Worm (Caenorhabditis elegans) whole organism, mixed stage, embryonic: ENCODE measurements around the gene ZK354.3.

Experiments used
- ces-1 ChIP-seq: fragments of 150-350 bp; optimal IDR thresholded peaks from 2 replicates; lab custom pipeline; 2014; ENCODE audit warnings: missing biosample characterization, missing genetic modification reagents, missing genetic modification characterization
- elt-3 ChIP-seq: fragments of 150-350 bp; optimal IDR thresholded peaks from 2 replicates; lab custom pipeline; 2014; ENCODE audit warnings: missing biosample characterization, missing genetic modification characterization
- flh-1 ChIP-seq: fragments of 200-800 bp; sonication (Bioruptor generic); optimal IDR thresholded peaks from 2 replicates; lab custom pipeline; 2018; ENCODE audit warnings: mild to moderate bottlenecking, missing genetic modification characterization, moderate library complexity, missing compliant biosample characterization
- lin-13 ChIP-seq: fragments of 150-350 bp; optimal IDR thresholded peaks from 2 replicates; lab custom pipeline; 2014; ENCODE audit warnings: missing biosample characterization, missing genetic modification characterization
- lsy-2 ChIP-seq: fragments of 150-350 bp; optimal IDR thresholded peaks from 2 replicates; lab custom pipeline; 2014; ENCODE audit warnings: missing biosample characterization, missing genetic modification characterization
- nhr-12 ChIP-seq: fragments of 150-350 bp; optimal IDR thresholded peaks from 2 replicates; lab custom pipeline; 2014; ENCODE audit warnings: missing biosample characterization, missing genetic modification characterization
- nhr-2 ChIP-seq: fragments of 150-350 bp; optimal IDR thresholded peaks from 2 replicates; lab custom pipeline; 2014; ENCODE audit warnings: missing biosample characterization, missing genetic modification characterization
- nhr-237 ChIP-seq: fragments of 150-350 bp; optimal IDR thresholded peaks from 2 replicates; lab custom pipeline; 2014; ENCODE audit warnings: missing biosample characterization, missing genetic modification characterization
- nhr-76 ChIP-seq: sonication (generic microtip); optimal IDR thresholded peaks from 2 replicates; lab custom pipeline; 2017; ENCODE audit warnings: missing biosample characterization, missing genetic modification characterization
- unc-39 ChIP-seq: fragments of 150-350 bp; optimal IDR thresholded peaks from 2 replicates; lab custom pipeline; 2014; ENCODE audit warnings: missing biosample characterization, missing genetic modification characterization
- unc-62 ChIP-seq: fragments of 150-350 bp; optimal IDR thresholded peaks from 2 replicates; lab custom pipeline; 2014; ENCODE audit warnings: missing biosample characterization, missing genetic modification reagents, missing genetic modification characterization
- zip-8 ChIP-seq: fragments of 150-350 bp; optimal IDR thresholded peaks from 2 replicates; lab custom pipeline; 2014; ENCODE audit warnings: missing biosample characterization, missing genetic modification characterization
- ztf-11 ChIP-seq: fragments of 150-350 bp; optimal IDR thresholded peaks from 2 replicates; lab custom pipeline; 2014; ENCODE audit warnings: missing biosample characterization, missing genetic modification characterization

DNA sequence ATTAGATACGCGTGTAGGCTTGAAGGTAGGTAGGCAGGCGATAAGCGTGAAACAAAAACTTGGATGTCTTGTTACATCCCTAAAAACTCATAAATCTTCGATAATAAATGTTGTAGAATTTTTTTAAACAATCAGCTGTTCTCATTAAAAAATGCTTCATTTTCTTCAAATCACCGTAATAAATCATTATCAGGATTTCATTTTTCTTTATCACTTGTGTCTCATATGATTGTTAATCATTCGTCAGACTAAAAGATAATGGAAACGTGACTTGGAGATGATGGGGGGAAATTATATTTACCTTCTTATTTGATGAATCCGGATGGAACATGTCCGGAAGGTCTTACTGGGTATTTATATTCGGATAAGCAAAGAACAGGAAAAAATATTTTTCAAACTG lies 23.6 kb downstream of the ZK354.3 start:
- TF ChIP-seq nhr-237 (tag; lab: Kevin White, UChicago) (no peak), nhr-76 (no peak), nhr-2 (tag; lab: Kevin White, UChicago) (no peak), unc-39 (tag; lab: Kevin White, UChicago) (no peak), lin-13 (tag; lab: Kevin White, UChicago) (no peak), flh-1 (GFP tag; lab: Kevin White, UChicago) (no peak), ztf-11 (tag; lab: Kevin White, UChicago) (no peak), ces-1 (GFP tag; lab: Kevin White, UChicago) (no peak), zip-8 (tag; lab: Kevin White, UChicago) (no peak), nhr-12 (tag; lab: Kevin White, UChicago) (no peak), elt-3 (tag; lab: Kevin White, UChicago) (no peak), lsy-2 (tag; lab: Kevin White, UChicago) (no peak), unc-62 (GFP tag; lab: Kevin White, UChicago) (no peak)
